Worm (Caenorhabditis elegans) whole organism, late embryonic: ENCODE data around the gene F17E9.15.

Experiments used
- F13H6.1 ChIP-seq: sonication (generic microtip); optimal IDR thresholded peaks from 2 replicates; lab custom pipeline; 2016; ENCODE audit warnings: missing genetic modification characterization, missing compliant biosample characterization
- K02D7.2 ChIP-seq: sonication (generic microtip); optimal IDR thresholded peaks from 2 replicates; lab custom pipeline; 2017; ENCODE audit warnings: mild to moderate bottlenecking, missing genetic modification characterization, missing compliant biosample characterization
- K09A11.1 ChIP-seq: sonication (generic microtip); optimal IDR thresholded peaks from 2 replicates; lab custom pipeline; 2017; ENCODE audit warnings: antibody characterized with exemption, mild to moderate bottlenecking, missing genetic modification characterization, missing compliant biosample characterization; ENCODE audit not compliant: insufficient read depth
- Y22D7AL.16 ChIP-seq: sonication (generic microtip); optimal IDR thresholded peaks from 2 replicates; lab custom pipeline; 2016; ENCODE audit warnings: missing genetic modification characterization, missing compliant biosample characterization
- ahr-1 ChIP-seq: sonication (generic microtip); optimal IDR thresholded peaks from 2 replicates; lab custom pipeline; 2016; ENCODE audit warnings: missing genetic modification characterization, missing compliant biosample characterization
- ceh-14 ChIP-seq: sonication (generic microtip); optimal IDR thresholded peaks from 2 replicates; lab custom pipeline; 2016; ENCODE audit warnings: missing genotype, missing genetic modification characterization, missing compliant biosample characterization
- ceh-18 ChIP-seq: sonication (generic microtip); optimal IDR thresholded peaks from 2 replicates; lab custom pipeline; 2016; ENCODE audit warnings: missing genetic modification characterization, missing compliant biosample characterization
- ceh-19 ChIP-seq: fragments of 200-800 bp; sonication (Bioruptor generic); optimal IDR thresholded peaks from 2 replicates; lab custom pipeline; 2018; ENCODE audit warnings: mild to moderate bottlenecking, missing genetic modification characterization, missing compliant biosample characterization
- ceh-2 ChIP-seq: sonication (generic microtip); optimal IDR thresholded peaks from 2 replicates; lab custom pipeline; 2016; ENCODE audit warnings: missing genotype, missing genetic modification characterization, missing compliant biosample characterization
- ceh-22 ChIP-seq: sonication (generic microtip); optimal IDR thresholded peaks from 2 replicates; lab custom pipeline; 2017; ENCODE audit warnings: missing biosample characterization, missing genetic modification characterization
- ceh-45 ChIP-seq: fragments of 200-800 bp; sonication (Bioruptor generic); IDR thresholded peaks from 2 replicates; pipeline ENCODE4 v1.3.6; 2022; ENCODE audit warnings: missing genetic modification reagents, missing genetic modification characterization, missing compliant biosample characterization
- ceh-6 ChIP-seq: fragments of 200-800 bp; sonication (Bioruptor generic); optimal IDR thresholded peaks from 2 replicates; lab custom pipeline; 2018; ENCODE audit warnings: mild to moderate bottlenecking, missing genetic modification characterization, missing compliant biosample characterization
- ceh-9 ChIP-seq: sonication (generic microtip); optimal IDR thresholded peaks from 2 replicates; lab custom pipeline; 2016; ENCODE audit warnings: mild to moderate bottlenecking, missing genetic modification characterization, inconsistent platforms, missing compliant biosample characterization
- dmd-4 ChIP-seq: sonication (generic microtip); optimal IDR thresholded peaks from 2 replicates; lab custom pipeline; 2016; ENCODE audit warnings: borderline replicate concordance, missing genetic modification characterization, missing compliant biosample characterization
- dve-1 ChIP-seq: sonication (generic microtip); optimal IDR thresholded peaks from 2 replicates; lab custom pipeline; 2017; ENCODE audit warnings: antibody characterized with exemption, mild to moderate bottlenecking, missing genetic modification characterization, missing compliant biosample characterization
- elt-4 ChIP-seq: sonication (generic microtip); optimal IDR thresholded peaks from 2 replicates; lab custom pipeline; 2016; ENCODE audit warnings: missing genetic modification characterization, missing compliant biosample characterization
- ets-4 ChIP-seq: sonication (generic microtip); optimal IDR thresholded peaks from 2 replicates; lab custom pipeline; 2016; ENCODE audit warnings: missing genetic modification characterization, missing compliant biosample characterization
- eyg-1 ChIP-seq: sonication (generic microtip); optimal IDR thresholded peaks from 2 replicates; lab custom pipeline; 2016; ENCODE audit warnings: missing genotype, missing genetic modification characterization, missing compliant biosample characterization
- fkh-10 ChIP-seq: fragments of 150-350 bp; optimal IDR thresholded peaks from 2 replicates; lab custom pipeline; 2014; ENCODE audit warnings: missing biosample characterization, missing genetic modification reagents, missing genetic modification characterization
- fkh-6 ChIP-seq: sonication (generic microtip); optimal IDR thresholded peaks from 2 replicates; lab custom pipeline; 2016; ENCODE audit warnings: missing genetic modification characterization, missing compliant biosample characterization
- gmeb-2 ChIP-seq: sonication (generic microtip); optimal IDR thresholded peaks from 2 replicates; lab custom pipeline; 2016; ENCODE audit warnings: missing genetic modification characterization, inconsistent platforms, missing compliant biosample characterization
- hlh-13 ChIP-seq: fragments of 200-800 bp; sonication (Bioruptor generic); optimal IDR thresholded peaks from 2 replicates; lab custom pipeline; 2018; ENCODE audit warnings: mild to moderate bottlenecking, missing genetic modification characterization, missing compliant biosample characterization
- hlh-15 ChIP-seq: sonication (generic microtip); optimal IDR thresholded peaks from 2 replicates; lab custom pipeline; 2016; ENCODE audit warnings: missing genetic modification characterization, missing compliant biosample characterization
- hlh-30 ChIP-seq: sonication (generic microtip); optimal IDR thresholded peaks from 2 replicates; lab custom pipeline; 2017; ENCODE audit warnings: antibody characterized with exemption, missing genetic modification characterization, missing compliant biosample characterization; ENCODE audit not compliant: insufficient read depth
- hlh-6 ChIP-seq: sonication (generic microtip); optimal IDR thresholded peaks from 2 replicates; lab custom pipeline; 2016; ENCODE audit warnings: missing genotype, missing genetic modification characterization, missing compliant biosample characterization
- lim-6 ChIP-seq: sonication (generic microtip); optimal IDR thresholded peaks from 2 replicates; lab custom pipeline; 2016; ENCODE audit warnings: missing genetic modification characterization, missing compliant biosample characterization
- lin-11 ChIP-seq: fragments of 200-800 bp; sonication (Bioruptor generic); optimal IDR thresholded peaks from 2 replicates; lab custom pipeline; 2018; ENCODE audit warnings: mild to moderate bottlenecking, missing genetic modification characterization, missing compliant biosample characterization
- mec-3 ChIP-seq: sonication (generic microtip); optimal IDR thresholded peaks from 2 replicates; lab custom pipeline; 2016; ENCODE audit warnings: borderline replicate concordance, missing genetic modification characterization, missing compliant biosample characterization
- pag-3 ChIP-seq: sonication (generic microtip); optimal IDR thresholded peaks from 2 replicates; lab custom pipeline; 2016; ENCODE audit warnings: missing compliant biosample characterization, missing genetic modification characterization, borderline replicate concordance
- pat-9 ChIP-seq: fragments of 200-800 bp; sonication (Bioruptor generic); optimal IDR thresholded peaks from 2 replicates; lab custom pipeline; 2018; ENCODE audit warnings: mild to moderate bottlenecking, missing genetic modification characterization, moderate library complexity, missing compliant biosample characterization
- pax-1 ChIP-seq: fragments of 150-350 bp; optimal IDR thresholded peaks from 2 replicates; lab custom pipeline; 2014; ENCODE audit warnings: missing biosample characterization, missing genetic modification characterization
- pqm-1 ChIP-seq: sonication (generic microtip); optimal IDR thresholded peaks from 2 replicates; lab custom pipeline; 2016; ENCODE audit warnings: missing genetic modification characterization, missing compliant biosample characterization
- ref-2 ChIP-seq: sonication (generic microtip); optimal IDR thresholded peaks from 2 replicates; lab custom pipeline; 2016; ENCODE audit warnings: missing genetic modification characterization, missing compliant biosample characterization
- sdc-2 ChIP-seq: sonication (generic microtip); optimal IDR thresholded peaks from 2 replicates; lab custom pipeline; 2016; ENCODE audit warnings: missing genotype, missing genetic modification characterization, missing compliant biosample characterization
- sox-2 ChIP-seq: fragments of 200-800 bp; sonication (Bioruptor generic); IDR thresholded peaks from 2 replicates; pipeline ENCODE4 v1.3.6; 2022; ENCODE audit warnings: missing genetic modification reagents, missing genetic modification characterization, missing compliant biosample characterization
- syd-9 ChIP-seq: sonication (generic microtip); optimal IDR thresholded peaks from 2 replicates; lab custom pipeline; 2016; ENCODE audit warnings: mild to moderate bottlenecking, missing genetic modification characterization, moderate library complexity, missing compliant biosample characterization
- tbx-7 ChIP-seq: sonication (generic microtip); optimal IDR thresholded peaks from 2 replicates; lab custom pipeline; 2016; ENCODE audit warnings: missing genotype, missing genetic modification characterization, missing compliant biosample characterization
- unc-3 ChIP-seq, 2 experiments: fragments of 200-800 bp in 1 of 2; sonication (Bioruptor generic) in 1 of 2; sonication (generic microtip) in 1 of 2; conservative IDR thresholded peaks in 1 of 2; optimal IDR thresholded peaks in 1 of 2; 2 replicates each; pipeline versions ENCODE4 v1.3.6 to Lab custom; 2016 to 2022; ENCODE audit warnings: missing compliant biosample characterization in 2 of 2, missing genetic modification characterization in 2 of 2, missing genetic modification reagents in 1 of 2
- unc-42 ChIP-seq: sonication (generic microtip); optimal IDR thresholded peaks from 2 replicates; lab custom pipeline; 2016; ENCODE audit warnings: missing genotype, missing genetic modification characterization, missing compliant biosample characterization
- zip-5 ChIP-seq: sonication (generic microtip); optimal IDR thresholded peaks from 2 replicates; lab custom pipeline; 2016; ENCODE audit warnings: missing genetic modification characterization, missing compliant biosample characterization

The F17E9.15 gene

ce11 chrIV:8302648-8303161 is 44.5 kb upstream of the F17E9.15 start:
- TF ChIP-seq zip-5 (tag; lab: Kevin White, UChicago): no peak
- no peak for TF ChIP-seq fkh-6 (tag; lab: Kevin White, UChicago)
- no peak for TF ChIP-seq ceh-18 (tag; lab: Kevin White, UChicago)
- TF ChIP-seq unc-42 (tag; lab: Kevin White, UChicago): no peak
- TF ChIP-seq pqm-1 (tag; lab: Kevin White, UChicago): no peak

ce11 chrIV:8303668-8304067 is 43.5 kb upstream of the F17E9.15 start, which contains the start of gene vha-5:
vha-5 (plus strand) TSS chrIV:8303968.
- TF ChIP-seq sdc-2 (no peak), F13H6.1 (tag; lab: Kevin White, UChicago) (no peak), hlh-6 (tag; lab: Kevin White, UChicago) (no peak), elt-4 (tag; lab: Kevin White, UChicago) (no peak), ceh-9 (tag; lab: Kevin White, UChicago) (no peak), pax-1 (tag; lab: Kevin White, UChicago) (no peak)

ce11 chrIV:8307408-8307807 is 39.8 kb upstream of the F17E9.15 start:
- TF ChIP-seq hlh-13 (GFP tag; lab: Kevin White, UChicago) (no peak), ceh-2 (tag; lab: Kevin White, UChicago) (no peak), ceh-22 (tag; lab: Kevin White, UChicago) (no peak), sdc-2 (no peak), ceh-6 (no peak), F13H6.1 (tag; lab: Kevin White, UChicago) (no peak), lim-6 (no peak), dmd-4 (no peak), K02D7.2 (tag; lab: Kevin White, UChicago) (no peak), K09A11.1 (no peak), ceh-9 (tag; lab: Kevin White, UChicago) (no peak)

- TF ChIP-seq tbx-7 (tag; lab: Kevin White, UChicago): no peak
- TF ChIP-seq mec-3: no peak
- no peak for TF ChIP-seq F13H6.1 (tag; lab: Kevin White, UChicago)
- no peak for TF ChIP-seq ref-2 (tag; lab: Kevin White, UChicago)
- TF ChIP-seq hlh-15 (tag; lab: Kevin White, UChicago): no peak
- TF ChIP-seq sox-2 (GFP tag; lab: Robert Waterston, UW): no peak
- TF ChIP-seq Y22D7AL.16 (tag; lab: Kevin White, UChicago): no peak
- TF ChIP-seq gmeb-2: no peak
- TF ChIP-seq ceh-19 (GFP tag; lab: Kevin White, UChicago): no peak
- TF ChIP-seq ceh-2 (tag; lab: Kevin White, UChicago): no peak
- no peak for TF ChIP-seq unc-3 (GFP tag; conservative IDR thresholded peaks at IDR 0.05; lab: Robert Waterston, UW)
- no peak for TF ChIP-seq unc-3 (tag; optimal IDR thresholded peaks at IDR 0.05; lab: Kevin White, UChicago)
- TF ChIP-seq ets-4 (tag; lab: Kevin White, UChicago): no peak
- no peak for TF ChIP-seq ceh-9 (tag; lab: Kevin White, UChicago)
- TF ChIP-seq ceh-6: no peak
- TF ChIP-seq ceh-45 (GFP tag; lab: Robert Waterston, UW): no peak
- TF ChIP-seq pag-3 (tag; lab: Kevin White, UChicago): no peak
- no peak for TF ChIP-seq hlh-30
- TF ChIP-seq eyg-1 (tag; lab: Kevin White, UChicago): no peak
These were observed 35.1 kb upstream of the F17E9.15 start for ce11 chrIV:8312105-8312504.

ce11 chrIV:8312846-8313245 is 34.4 kb upstream of the F17E9.15 start, which contains the start of gene F35H10.10:
F35H10.10 (minus strand) TSS chrIV:8312946.
- TF ChIP-seq dve-1 (tag; lab: Kevin White, UChicago) (no peak), syd-9 (tag; lab: Kevin White, UChicago) (no peak), ceh-14 (tag; lab: Kevin White, UChicago) (no peak), gmeb-2 (no peak), pax-1 (tag; lab: Kevin White, UChicago) (no peak), ahr-1 (no peak), tbx-7 (tag; lab: Kevin White, UChicago) (no peak), zip-5 (tag; lab: Kevin White, UChicago) (no peak), ceh-6 (no peak), pag-3 (tag; lab: Kevin White, UChicago) (no peak), fkh-10 (GFP tag; lab: Kevin White, UChicago) (no peak), mec-3 (no peak), ref-2 (tag; lab: Kevin White, UChicago) (no peak), lin-11 (tag; lab: Kevin White, UChicago) (no peak), pat-9 (tag; lab: Kevin White, UChicago) (no peak), unc-42 (tag; lab: Kevin White, UChicago) (no peak), hlh-13 (GFP tag; lab: Kevin White, UChicago) (no peak)
